Comparison of ENCODE assay signal across 1 fruit fly cellular context in the genomic region with DNA sequence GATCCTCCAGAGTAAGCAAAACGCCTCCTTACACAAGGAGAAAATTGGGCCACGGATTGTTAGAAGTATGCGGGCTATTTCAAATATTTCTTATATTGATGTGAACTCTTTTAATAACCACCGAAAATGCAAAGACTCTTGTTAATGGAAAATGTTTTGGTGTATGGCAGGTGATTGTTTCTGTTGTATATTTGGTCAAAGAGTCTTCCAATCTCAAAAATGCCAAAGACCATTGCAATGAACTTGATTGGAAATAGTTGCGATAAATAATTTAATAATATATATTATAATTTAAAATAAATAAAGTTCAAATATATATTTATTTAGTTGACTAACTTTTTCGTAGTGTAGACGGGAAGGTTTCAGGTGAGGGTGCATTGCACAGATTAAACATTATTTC.
A peak's percentile ranks its signal among the peaks of the same experiment; 100 is the strongest.
TF ChIP-seq lines count a peak whose summit lies in the region.

No protein-coding gene starts in this region.

TF ChIP-seq in whole organism, prepupa, 60 proteins besides CTCF, POLR2A, EP300 and RAD21 (continued from another document):
- TF ChIP-seq CG6276 (GFP tag; optimal IDR thresholded peaks at IDR 0.05; lab: Kevin White, UChicago) (no peak), CG15336 (GFP tag; IDR thresholded peaks at IDR 0.05; lab: Robert Waterston, UW) (no peak), eg (GFP tag; IDR thresholded peaks at IDR 0.05; lab: Robert Waterston, UW) (no peak), OdsH (GFP tag; optimal IDR thresholded peaks at IDR 0.05; lab: Kevin White, UChicago) (no peak), CG10631 (GFP tag; optimal IDR thresholded peaks at IDR 0.05; lab: Kevin White, UChicago) (peak; percentile 43), CG6163 (GFP tag; IDR thresholded peaks at IDR 0.05; lab: Robert Waterston, UW) (no peak), lz (GFP tag; optimal IDR thresholded peaks at IDR 0.05; lab: Kevin White, UChicago) (no peak), spab (GFP tag; optimal IDR thresholded peaks at IDR 0.05; lab: Kevin White, UChicago) (peak; percentile 1), dac (GFP tag; optimal IDR thresholded peaks at IDR 0.05; lab: Kevin White, UChicago) (no peak)
TF ChIP-seq in whole organism, prepupa: peak in this region for 13.
